Fruit fly (Drosophila melanogaster) whole organism, embryonic: ENCODE data around the gene MBD-like.

ENCODE experiments used
- Abd-B ChIP-seq: fragments of 200-800 bp; sonication (Bioruptor generic); optimal IDR thresholded peaks from 2 replicates; lab custom pipeline; 2018; ENCODE audit warnings: missing biosample characterization, mild to moderate bottlenecking, missing genetic modification characterization, moderate library complexity
- Bgb ChIP-seq: fragments of 200-800 bp; sonication (Bioruptor generic); IDR thresholded peaks from 2 replicates; pipeline ENCODE4 v1.3.6; 2022; ENCODE audit warnings: missing biosample characterization, missing genetic modification characterization; ENCODE audit not compliant: partially characterized antibody
- Blimp-1 ChIP-seq: fragments of 200-800 bp; sonication (Bioruptor generic); optimal IDR thresholded peaks from 3 replicates; lab custom pipeline; 2018; ENCODE audit warnings: missing biosample characterization, missing genetic modification characterization, mild to moderate bottlenecking, moderate library complexity, missing genetic modification reagents
- CG11247 ChIP-seq: fragments of 200-800 bp; sonication (Bioruptor generic); IDR thresholded peaks from 2 replicates; pipeline ENCODE4 v1.3.6; 2022; ENCODE audit warnings: missing biosample characterization, missing genetic modification characterization
- CG14667 ChIP-seq: fragments of 200-800 bp; sonication (Bioruptor generic); IDR thresholded peaks from 2 replicates; pipeline ENCODE4 v1.3.6; 2022; ENCODE audit warnings: missing biosample characterization, missing genetic modification characterization
- CG18011 ChIP-seq: fragments of 200-800 bp; sonication (Bioruptor generic); optimal IDR thresholded peaks from 2 replicates; lab custom pipeline; 2017; ENCODE audit warnings: missing biosample characterization, missing genetic modification characterization, mild to moderate bottlenecking, moderate library complexity, missing genotype
- CG31388 ChIP-seq: fragments of 200-800 bp; sonication (Bioruptor generic); optimal IDR thresholded peaks from 2 replicates; lab custom pipeline; 2016; ENCODE audit warnings: missing biosample characterization, missing genetic modification characterization
- CG3163 ChIP-seq: fragments of 200-800 bp; sonication (Bioruptor generic); optimal IDR thresholded peaks from 3 replicates; lab custom pipeline; 2016; ENCODE audit warnings: missing biosample characterization, missing genetic modification characterization
- CG32767 ChIP-seq: fragments of 200-800 bp; sonication (Bioruptor generic); IDR thresholded peaks from 2 replicates; pipeline ENCODE4 v1.3.6; 2022; ENCODE audit warnings: missing biosample characterization, missing genetic modification characterization
- CG34224 ChIP-seq: fragments of 200-800 bp; sonication (Bioruptor generic); IDR thresholded peaks from 3 replicates; pipeline ENCODE4 v1.3.6; 2022; ENCODE audit warnings: missing biosample characterization, missing genetic modification characterization; ENCODE audit not compliant: partially characterized antibody
- CG6813 ChIP-seq: fragments of 200-800 bp; sonication (Bioruptor generic); optimal IDR thresholded peaks from 2 replicates; lab custom pipeline; 2017; ENCODE audit warnings: missing biosample characterization, missing genetic modification characterization, mild to moderate bottlenecking, moderate library complexity, missing genetic modification reagents
- CG7556 ChIP-seq: fragments of 200-800 bp; sonication (Bioruptor generic); optimal IDR thresholded peaks from 2 replicates; lab custom pipeline; 2017; ENCODE audit warnings: missing biosample characterization, mild to moderate bottlenecking, missing genetic modification characterization
- CG7987 ChIP-seq: fragments of 200-800 bp; sonication (Bioruptor generic); optimal IDR thresholded peaks from 2 replicates; lab custom pipeline; 2018; ENCODE audit warnings: missing biosample characterization, mild to moderate bottlenecking, missing genetic modification characterization, moderate library complexity
- CG8089 ChIP-seq: fragments of 200-800 bp; sonication (Bioruptor generic); optimal IDR thresholded peaks from 3 replicates; lab custom pipeline; 2016; ENCODE audit warnings: missing biosample characterization, missing genetic modification characterization
- CG8281 ChIP-seq: fragments of 200-800 bp; sonication (Bioruptor generic); optimal IDR thresholded peaks from 2 replicates; lab custom pipeline; 2018; ENCODE audit warnings: missing biosample characterization, mild to moderate bottlenecking, missing genetic modification characterization, moderate library complexity
- CG9215 ChIP-seq: fragments of 200-800 bp; sonication (Bioruptor generic); IDR thresholded peaks from 2 replicates; pipeline ENCODE4 v1.3.6; 2022; ENCODE audit warnings: missing biosample characterization, missing genetic modification characterization
- CG9437 ChIP-seq: fragments of 200-800 bp; sonication (Bioruptor generic); optimal IDR thresholded peaks from 2 replicates; lab custom pipeline; 2018; ENCODE audit warnings: missing biosample characterization, mild to moderate bottlenecking, missing genetic modification characterization
- CTCF ChIP-seq: fragments of 200-800 bp; sonication (Bioruptor generic); optimal IDR thresholded peaks from 2 replicates; lab custom pipeline; 2017; ENCODE audit warnings: missing biosample characterization, mild to moderate bottlenecking, missing genetic modification characterization, moderate library complexity
- Dref ChIP-seq: fragments of 200-800 bp; sonication (Bioruptor generic); IDR thresholded peaks from 2 replicates; pipeline ENCODE4 v1.3.6; 2022; ENCODE audit warnings: missing biosample characterization, missing genetic modification characterization
- Eip74EF ChIP-seq, 2 experiments: fragments of 200-800 bp in 1 of 2; fragments of >200 bp in 1 of 2; sonication (Bioruptor generic) in 1 of 2; optimal IDR thresholded peaks; 2 replicates each; lab custom pipeline; 2017 to 2019; ENCODE audit warnings: missing biosample characterization in 2 of 2, missing genetic modification characterization in 2 of 2, mild to moderate bottlenecking in 1 of 2, moderate library complexity in 1 of 2
- Fer2 ChIP-seq: fragments of 200-800 bp; sonication (Bioruptor generic); optimal IDR thresholded peaks from 2 replicates; lab custom pipeline; 2018; ENCODE audit warnings: missing biosample characterization, mild to moderate bottlenecking, missing genetic modification characterization, moderate library complexity
- Gsc ChIP-seq: fragments of 200-800 bp; sonication (Bioruptor generic); IDR thresholded peaks from 2 replicates; pipeline ENCODE4 v1.3.6; 2022; ENCODE audit warnings: missing biosample characterization, missing genetic modification characterization
- HLH4C ChIP-seq: fragments of 200-800 bp; sonication (Bioruptor generic); IDR thresholded peaks from 3 replicates; pipeline ENCODE4 v1.3.6; 2022; ENCODE audit warnings: missing biosample characterization, missing genetic modification characterization; ENCODE audit not compliant: partially characterized antibody
- Jarid2 ChIP-seq: fragments of 200-800 bp; sonication (Bioruptor generic); optimal IDR thresholded peaks from 3 replicates; lab custom pipeline; 2017; ENCODE audit warnings: mild to moderate bottlenecking, missing biosample characterization, missing genetic modification reagents, missing genetic modification characterization
- Lpt ChIP-seq: fragments of >200 bp; optimal IDR thresholded peaks from 2 replicates; lab custom pipeline; 2018; ENCODE audit warnings: missing biosample characterization, missing genetic modification characterization
- Neu2 ChIP-seq: fragments of 200-800 bp; sonication (Bioruptor generic); optimal IDR thresholded peaks from 3 replicates; lab custom pipeline; 2016; ENCODE audit warnings: missing biosample characterization, missing genetic modification characterization, borderline replicate concordance
- Scr ChIP-seq: fragments of 200-800 bp; sonication (Bioruptor generic); IDR thresholded peaks from 2 replicates; pipeline ENCODE4 v1.3.6; 2022; ENCODE audit warnings: missing biosample characterization, missing genetic modification characterization; ENCODE audit not compliant: partially characterized antibody
- Sin3A ChIP-seq: fragments of >200 bp; optimal IDR thresholded peaks from 2 replicates; lab custom pipeline; 2018
- Sox100B ChIP-seq: fragments of 200-800 bp; sonication (Bioruptor generic); optimal IDR thresholded peaks from 3 replicates; lab custom pipeline; 2018; ENCODE audit warnings: missing biosample characterization, mild to moderate bottlenecking, missing genetic modification characterization
- Vsx1 ChIP-seq: fragments of 200-800 bp; sonication (Bioruptor generic); optimal IDR thresholded peaks from 2 replicates; lab custom pipeline; 2017; ENCODE audit warnings: missing biosample characterization, mild to moderate bottlenecking, missing genetic modification characterization, missing genetic modification reagents
- Xbp1 ChIP-seq: fragments of 200-800 bp; sonication (Bioruptor generic); optimal IDR thresholded peaks from 3 replicates; lab custom pipeline; 2016; ENCODE audit warnings: missing biosample characterization, mild to moderate bottlenecking, missing genetic modification characterization
- bsh ChIP-seq, 2 experiments: fragments of 200-800 bp; sonication (Bioruptor generic); optimal IDR thresholded peaks; 2 replicates each; lab custom pipeline; 2017 to 2018; ENCODE audit warnings: mild to moderate bottlenecking in 2 of 2, missing biosample characterization in 2 of 2, missing genetic modification characterization in 2 of 2, moderate library complexity in 1 of 2
- caup ChIP-seq: fragments of 200-800 bp; sonication (Bioruptor generic); optimal IDR thresholded peaks from 3 replicates; lab custom pipeline; 2017; ENCODE audit warnings: missing biosample characterization, mild to moderate bottlenecking, missing genetic modification characterization, moderate library complexity; ENCODE audit not compliant: severe bottlenecking
- chif ChIP-seq, 2 experiments: fragments of 200-800 bp; sonication (Bioruptor generic); optimal IDR thresholded peaks; 3 replicates each; lab custom pipeline; 2016; ENCODE audit warnings: missing biosample characterization in 2 of 2, missing genetic modification characterization in 2 of 2
- dpn ChIP-seq, 2 experiments: fragments of 200-800 bp; sonication (Bioruptor generic); optimal IDR thresholded peaks; 3 replicates each; lab custom pipeline; 2016; ENCODE audit warnings: missing biosample characterization in 2 of 2, missing genetic modification characterization in 2 of 2
- gcm2 ChIP-seq: fragments of 200-800 bp; sonication (Bioruptor generic); optimal IDR thresholded peaks from 2 replicates; lab custom pipeline; 2016; ENCODE audit warnings: missing biosample characterization, missing genetic modification characterization
- inv ChIP-seq: fragments of 200-800 bp; sonication (Bioruptor generic); IDR thresholded peaks from 2 replicates; pipeline ENCODE4 v1.3.6; 2022; ENCODE audit warnings: missing biosample characterization, missing genetic modification characterization; ENCODE audit not compliant: partially characterized antibody
- lov ChIP-seq, 2 experiments: fragments of 200-800 bp in 1 of 2; fragments of >200 bp in 1 of 2; sonication (Bioruptor generic) in 1 of 2; IDR thresholded peaks in 1 of 2; optimal IDR thresholded peaks in 1 of 2; 2 replicates in 1 of 2; 3 replicates in 1 of 2; pipeline versions ENCODE4 v1.3.6 to Lab custom; 2017 to 2022; ENCODE audit warnings: missing biosample characterization in 1 of 2, missing genetic modification characterization in 1 of 2
- nmo ChIP-seq: fragments of 200-800 bp; sonication (Bioruptor generic); optimal IDR thresholded peaks from 2 replicates; lab custom pipeline; 2018; ENCODE audit warnings: missing biosample characterization, mild to moderate bottlenecking, missing genetic modification characterization, moderate library complexity
- pita ChIP-seq: fragments of 200-800 bp; sonication (Bioruptor generic); optimal IDR thresholded peaks from 2 replicates; lab custom pipeline; 2017; ENCODE audit warnings: missing biosample characterization, mild to moderate bottlenecking, missing genetic modification characterization
- prd ChIP-seq, 3 experiments: fragments of >200 bp in 2 of 3; fragments of 200-800 bp in 1 of 3; sonication (Bioruptor generic) in 1 of 3; optimal IDR thresholded peaks in 2 of 3; IDR thresholded peaks in 1 of 3; 2 replicates in 2 of 3; 3 replicates in 1 of 3; pipeline versions ENCODE4 v1.3.6 to Lab custom; 2017 to 2022; ENCODE audit warnings: missing biosample characterization in 1 of 3, missing genetic modification characterization in 1 of 3
- ranshi ChIP-seq: fragments of 200-800 bp; sonication (Bioruptor generic); IDR thresholded peaks from 2 replicates; pipeline ENCODE4 v1.3.6; 2022; ENCODE audit warnings: missing biosample characterization, missing genetic modification characterization
- slbo ChIP-seq: fragments of 200-800 bp; sonication (Bioruptor generic); IDR thresholded peaks from 2 replicates; pipeline ENCODE4 v1.3.6; 2022; ENCODE audit warnings: missing biosample characterization, missing genetic modification characterization
- tio ChIP-seq: fragments of 200-800 bp; sonication (Bioruptor generic); optimal IDR thresholded peaks from 2 replicates; lab custom pipeline; 2017; ENCODE audit warnings: missing biosample characterization, missing genetic modification characterization, inconsistent platforms
- z ChIP-seq: fragments of 200-800 bp; sonication (Bioruptor generic); IDR thresholded peaks from 3 replicates; pipeline ENCODE4 v1.3.6; 2022; ENCODE audit warnings: missing biosample characterization, missing genetic modification characterization
- zfh1 ChIP-seq: fragments of 200-800 bp; sonication (Bioruptor generic); IDR thresholded peaks from 3 replicates; pipeline ENCODE4 v1.3.6; 2022; ENCODE audit warnings: missing biosample characterization, missing genetic modification characterization
- zfh2 ChIP-seq: fragments of 200-800 bp; sonication (Bioruptor generic); optimal IDR thresholded peaks from 2 replicates; lab custom pipeline; 2016; ENCODE audit warnings: missing biosample characterization, missing genetic modification characterization

Gene MBD-like

DNA sequence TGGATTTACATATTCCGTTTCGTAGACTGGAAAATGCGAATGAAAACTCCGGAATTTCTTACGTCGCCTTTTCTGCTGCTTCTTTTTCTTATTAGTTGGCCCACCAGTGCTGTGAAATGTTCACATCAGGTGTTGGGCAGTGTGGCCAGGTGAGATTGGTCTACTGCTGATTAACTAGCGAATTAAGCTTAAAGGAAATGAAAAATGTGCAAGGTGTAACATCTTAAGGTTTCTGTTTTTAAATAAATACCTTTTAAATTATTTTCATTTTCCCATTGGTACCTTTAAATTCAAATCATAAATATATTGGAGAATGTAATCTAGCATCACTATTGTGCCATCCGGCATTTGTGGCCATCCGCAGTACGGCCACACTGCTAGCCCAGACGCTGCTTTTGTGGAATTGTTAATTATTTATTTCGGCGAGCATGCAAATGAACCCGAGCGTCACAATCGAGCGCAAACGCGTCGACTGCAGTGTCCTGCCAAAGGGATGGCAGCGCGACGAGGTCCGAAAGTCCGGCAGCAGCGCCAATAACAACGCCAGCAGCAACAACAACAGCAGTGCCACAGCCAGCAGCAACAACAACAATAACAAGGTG, at the start of gene MBD-like, which contains the start of gene AP-1mu (continued):
- TF ChIP-seq pita (GFP tag; lab: Kevin White, UChicago): no peak
- TF ChIP-seq Blimp-1 (GFP tag; lab: Kevin White, UChicago): peak; percentile 0
- TF ChIP-seq HLH4C (GFP tag; lab: Robert Waterston, UW): no peak
- TF ChIP-seq gcm2 (GFP tag; lab: Kevin White, UChicago): no peak
- TF ChIP-seq Jarid2 (GFP tag; lab: Kevin White, UChicago): no peak
- no peak for TF ChIP-seq Bgb (GFP tag; lab: Robert Waterston, UW)
- TF ChIP-seq Vsx1: no peak
- no peak for TF ChIP-seq Eip74EF (GFP tag; optimal IDR thresholded peaks at IDR 0.05; lab: Kevin White, UChicago)
- TF ChIP-seq CG8281 (tag; lab: Kevin White, UChicago): no peak
- peak; percentile 73 for TF ChIP-seq Abd-B (GFP tag; lab: Kevin White, UChicago)
- TF ChIP-seq Gsc (GFP tag; lab: Robert Waterston, UW): no peak
- no peak for TF ChIP-seq prd (optimal IDR thresholded peaks at IDR 0.05; lab: Kevin White, UChicago)
- peak; percentile 77 for TF ChIP-seq prd (GFP tag; IDR thresholded peaks at IDR 0.05; lab: Robert Waterston, UW)
- TF ChIP-seq CG7987: peak; percentile 4
- TF ChIP-seq CG9215: peak; percentile 66
- 0 out of 2 replicates have a peak, but pooled peaks have one; percentile 13 for TF ChIP-seq inv (GFP tag; lab: Robert Waterston, UW)
- no peak for TF ChIP-seq CG3163 (GFP tag; lab: Kevin White, UChicago)
- TF ChIP-seq Lpt (GFP tag; lab: Kevin White, UChicago): no peak
- peak; percentile 2 for TF ChIP-seq CG31388 (GFP tag; lab: Kevin White, UChicago)
- TF ChIP-seq CG11247 (GFP tag; lab: Robert Waterston, UW): 0 out of 2 replicates have a peak, but pooled peaks have one; percentile 47
- TF ChIP-seq CTCF: no peak
- TF ChIP-seq Neu2 (GFP tag; lab: Kevin White, UChicago): no peak
- TF ChIP-seq CG7556 (GFP tag; lab: Kevin White, UChicago): peak; percentile 46
- peak; percentile 33 for TF ChIP-seq caup (GFP tag; lab: Kevin White, UChicago)
- TF ChIP-seq CG34224: peak; percentile 34; the same call in 1 of the 3 replicates
- TF ChIP-seq Dref (GFP tag; lab: Robert Waterston, UW): 0 out of 2 replicates have a peak, but pooled peaks have one; percentile 37
- peak; percentile 62 for TF ChIP-seq CG9437 (GFP tag; lab: Kevin White, UChicago)
- peak in 1 of 2 experiments; percentile 50 for TF ChIP-seq bsh (GFP tag; optimal IDR thresholded peaks at IDR 0.05; lab: Kevin White, UChicago)
- TF ChIP-seq CG14667 (GFP tag; lab: Robert Waterston, UW): peak; percentile 43
- TF ChIP-seq CG32767: 0 out of 2 replicates have a peak, but pooled peaks have one; percentile 45
- no peak for TF ChIP-seq lov (optimal IDR thresholded peaks at IDR 0.05; lab: Kevin White, UChicago)
- no peak for TF ChIP-seq lov (GFP tag; IDR thresholded peaks at IDR 0.05; lab: Robert Waterston, UW)
- peak; percentile 56 for TF ChIP-seq Scr (GFP tag; lab: Robert Waterston, UW)
- peak; percentile 81 for TF ChIP-seq zfh2 (GFP tag; lab: Kevin White, UChicago)
- peak; percentile 80 for TF ChIP-seq slbo (GFP tag; lab: Robert Waterston, UW)
- TF ChIP-seq Xbp1 (GFP tag; lab: Kevin White, UChicago): peak; percentile 73
- TF ChIP-seq chif (GFP tag; optimal IDR thresholded peaks at IDR 0.05; lab: Kevin White, UChicago): peak; percentile 35 to 67
- peak; percentile 62 to 75 for TF ChIP-seq dpn (GFP tag; optimal IDR thresholded peaks at IDR 0.05; lab: Kevin White, UChicago)
- peak; percentile 49; the same call in 2 of the 3 replicates for TF ChIP-seq zfh1 (GFP tag; lab: Robert Waterston, UW)
- TF ChIP-seq Sox100B (GFP tag; lab: Kevin White, UChicago): no peak
- TF ChIP-seq nmo (GFP tag; lab: Kevin White, UChicago): peak; percentile 74
- TF ChIP-seq CG8089: peak; percentile 32
- TF ChIP-seq CG6813: no peak
- peak; percentile 11 for TF ChIP-seq Fer2 (tag; lab: Kevin White, UChicago)
- TF ChIP-seq Sin3A (lab: Kevin White, UChicago): peak; percentile 94
- TF ChIP-seq z (GFP tag; lab: Robert Waterston, UW): no peak
- no peak for TF ChIP-seq CG18011 (GFP tag; lab: Kevin White, UChicago)
- no peak for TF ChIP-seq tio (GFP tag; lab: Kevin White, UChicago)
- peak; percentile 58; the same call in 1 of the 2 replicates for TF ChIP-seq ranshi (GFP tag; lab: Robert Waterston, UW)
